Fruit fly (Drosophila melanogaster): Measurements from ENCODE around the gene Cluap1.

DNA sequence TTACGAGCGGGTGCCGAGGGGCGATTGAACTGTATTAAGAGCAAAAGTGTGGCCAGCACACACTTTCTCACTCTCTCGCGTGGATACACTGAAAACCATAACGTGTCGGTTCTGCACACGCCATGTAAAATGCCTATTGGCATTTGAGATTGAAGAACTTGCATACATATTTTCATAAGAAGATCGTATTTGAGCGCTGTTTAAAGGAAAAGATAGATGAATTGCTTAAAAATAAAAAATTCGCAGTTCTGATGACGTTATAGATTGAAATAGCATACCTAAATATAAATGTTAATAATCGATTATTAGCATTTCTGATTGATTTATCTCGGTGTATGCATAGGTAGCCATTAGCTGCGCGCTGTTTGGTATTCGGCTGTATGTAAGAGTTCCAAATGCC lies 35.0 kb downstream of the Cluap1 start:
- TF ChIP-seq toe (GFP tag; optimal IDR thresholded peaks at IDR 0.05), result no peak
- TF ChIP-seq CG14711 (tag; optimal IDR thresholded peaks at IDR 0.05), result no peak
- no peak for TF ChIP-seq Clk (GFP tag; optimal IDR thresholded peaks at IDR 0.05)

Measured in whole organism, adult.